Fruit fly (Drosophila melanogaster) whole organism, adult: ENCODE measurements around the gene Tm1.
A peak's percentile ranks its signal among the peaks of the same experiment; 100 is the strongest.

ENCODE experiments used
- CG11617 ChIP-seq: fragments of 200-800 bp; sonication (Bioruptor generic); optimal IDR thresholded peaks from 2 replicates; lab custom pipeline; 2017; ENCODE audit warnings: mild to moderate bottlenecking, missing biosample characterization, missing genetic modification reagents, missing genetic modification characterization
- CG12768 ChIP-seq: fragments of 200-800 bp; sonication (Bioruptor generic); optimal IDR thresholded peaks from 2 replicates; lab custom pipeline; 2017; ENCODE audit warnings: missing biosample characterization, missing genetic modification characterization, mild to moderate bottlenecking, moderate library complexity, missing genetic modification reagents
- cic ChIP-seq: fragments of 200-800 bp; sonication (Bioruptor generic); optimal IDR thresholded peaks from 2 replicates; lab custom pipeline; 2017; ENCODE audit warnings: missing biosample characterization, mild to moderate bottlenecking, missing genetic modification characterization, moderate library complexity
- kay ChIP-seq: fragments of 200-800 bp; sonication (Bioruptor generic); peaks from one replicate; lab custom pipeline; 2016; ENCODE audit warnings: missing biosample characterization, missing genetic modification characterization, borderline replicate concordance
- ovo ChIP-seq: fragments of 200-800 bp; sonication (Bioruptor generic); optimal IDR thresholded peaks from 2 replicates; lab custom pipeline; 2016; ENCODE audit warnings: missing biosample characterization, missing genetic modification characterization
- pad ChIP-seq: fragments of 200-800 bp; sonication (Bioruptor generic); optimal IDR thresholded peaks from 3 replicates; lab custom pipeline; 2017; ENCODE audit warnings: missing biosample characterization, missing genetic modification characterization, mild to moderate bottlenecking, moderate library complexity, missing genetic modification reagents
- tj ChIP-seq: fragments of 200-800 bp; sonication (Bioruptor generic); optimal IDR thresholded peaks from 3 replicates; lab custom pipeline; 2017; ENCODE audit warnings: missing biosample characterization, mild to moderate bottlenecking, missing genetic modification characterization, moderate library complexity

DNA sequence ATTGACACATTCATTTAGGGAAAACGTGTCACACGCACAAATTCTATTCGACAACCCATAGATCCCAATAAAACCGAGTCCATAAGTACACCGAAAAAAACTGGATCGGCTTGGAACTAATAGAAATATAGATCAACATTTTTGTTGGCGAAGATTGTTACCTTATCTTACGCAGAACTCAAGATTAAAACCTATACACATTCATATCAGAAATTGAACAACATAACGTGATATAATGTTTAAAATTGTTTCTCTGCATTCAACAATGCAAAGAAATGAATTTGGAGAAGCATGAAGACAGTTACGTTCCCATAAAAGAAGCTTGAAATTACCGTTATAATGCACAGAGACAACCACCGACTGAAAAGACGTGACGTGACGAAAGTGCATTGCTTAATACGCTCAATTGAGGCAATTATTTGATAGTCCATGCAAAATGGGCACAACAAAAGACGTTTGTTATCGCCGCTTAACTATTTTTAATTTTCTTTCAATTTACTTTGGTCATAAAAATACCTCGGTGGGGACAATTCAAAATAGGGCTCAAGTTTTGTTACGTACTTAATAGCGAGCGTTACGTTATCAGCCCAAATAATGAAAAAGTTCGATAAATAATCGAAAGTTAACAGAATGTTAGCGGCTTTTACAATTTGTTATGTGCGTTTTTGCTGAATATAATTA, 62.2 kb downstream of the Tm1 start, which contains the start of gene SerRS-m:
- TF ChIP-seq CG12768 (GFP tag; lab: Kevin White, UChicago) = no peak
- TF ChIP-seq kay = no peak
- TF ChIP-seq CG11617 (GFP tag; lab: Kevin White, UChicago) = peak; percentile 1
- no peak for TF ChIP-seq tj (GFP tag; lab: Kevin White, UChicago)
- peak; percentile 43 for TF ChIP-seq ovo (GFP tag; lab: Kevin White, UChicago)
- TF ChIP-seq pad (GFP tag; lab: Kevin White, UChicago) = no peak
- no peak for TF ChIP-seq cic
